Worm (Caenorhabditis elegans) whole organism, mixed stage, embryonic: ENCODE results near the gene ZK402.5.

ENCODE experiments used
- M03D4.4 ChIP-seq: sonication (generic microtip); optimal IDR thresholded peaks from 2 replicates; lab custom pipeline; 2017; ENCODE audit warnings: mild to moderate bottlenecking, missing genetic modification characterization, missing compliant biosample characterization
- blmp-1 ChIP-seq: fragments of 150-350 bp; optimal IDR thresholded peaks from 2 replicates; lab custom pipeline; 2014; ENCODE audit warnings: missing biosample characterization, missing genetic modification characterization
- ceh-39 ChIP-seq: fragments of 150-350 bp; optimal IDR thresholded peaks from 2 replicates; lab custom pipeline; 2014; ENCODE audit warnings: missing biosample characterization, missing genetic modification characterization
- ceh-43 ChIP-seq: fragments of 200-800 bp; sonication (Bioruptor generic); optimal IDR thresholded peaks from 2 replicates; lab custom pipeline; 2018; ENCODE audit warnings: mild to moderate bottlenecking, missing genetic modification characterization, moderate library complexity, missing compliant biosample characterization
- ceh-83 ChIP-seq: fragments of 200-800 bp; sonication (Bioruptor generic); optimal IDR thresholded peaks from 2 replicates; lab custom pipeline; 2018; ENCODE audit warnings: mild to moderate bottlenecking, missing genetic modification characterization, missing compliant biosample characterization
- ces-1 ChIP-seq: fragments of 150-350 bp; optimal IDR thresholded peaks from 2 replicates; lab custom pipeline; 2014; ENCODE audit warnings: missing biosample characterization, missing genetic modification reagents, missing genetic modification characterization
- drap-1 ChIP-seq: fragments of 200-800 bp; sonication (Bioruptor generic); optimal IDR thresholded peaks from 3 replicates; lab custom pipeline; 2018; ENCODE audit warnings: mild to moderate bottlenecking, missing genetic modification characterization, missing compliant biosample characterization
- elt-1 ChIP-seq: sonication (generic microtip); optimal IDR thresholded peaks from 2 replicates; lab custom pipeline; 2017; ENCODE audit warnings: missing genetic modification characterization, mild to moderate bottlenecking, missing compliant biosample characterization, antibody characterized with exemption, moderate library complexity, borderline replicate concordance; ENCODE audit not compliant: insufficient read depth
- flh-1 ChIP-seq: fragments of 200-800 bp; sonication (Bioruptor generic); optimal IDR thresholded peaks from 2 replicates; lab custom pipeline; 2018; ENCODE audit warnings: mild to moderate bottlenecking, missing genetic modification characterization, moderate library complexity, missing compliant biosample characterization
- ham-2 ChIP-seq: fragments of 200-800 bp; sonication (Bioruptor generic); optimal IDR thresholded peaks from 2 replicates; lab custom pipeline; 2018; ENCODE audit warnings: mild to moderate bottlenecking, missing genetic modification characterization, missing compliant biosample characterization
- hlh-1 ChIP-seq: fragments of 150-350 bp; optimal IDR thresholded peaks from 2 replicates; lab custom pipeline; 2014; ENCODE audit warnings: missing biosample characterization, missing genetic modification reagents, missing genetic modification characterization
- lin-13 ChIP-seq: fragments of 150-350 bp; optimal IDR thresholded peaks from 2 replicates; lab custom pipeline; 2014; ENCODE audit warnings: missing biosample characterization, missing genetic modification characterization
- lsy-2 ChIP-seq: fragments of 150-350 bp; optimal IDR thresholded peaks from 2 replicates; lab custom pipeline; 2014; ENCODE audit warnings: missing biosample characterization, missing genetic modification characterization
- mep-1 ChIP-seq: fragments of 150-350 bp; optimal IDR thresholded peaks from 2 replicates; lab custom pipeline; 2017; ENCODE audit warnings: missing biosample characterization, missing genetic modification reagents, missing genetic modification characterization, inconsistent platforms
- mls-2 ChIP-seq: sonication (generic microtip); optimal IDR thresholded peaks from 2 replicates; lab custom pipeline; 2016; ENCODE audit warnings: mild to moderate bottlenecking, missing genetic modification characterization, moderate library complexity, missing compliant biosample characterization
- nhr-2 ChIP-seq: fragments of 150-350 bp; optimal IDR thresholded peaks from 2 replicates; lab custom pipeline; 2014; ENCODE audit warnings: missing biosample characterization, missing genetic modification characterization
- nhr-237 ChIP-seq: fragments of 150-350 bp; optimal IDR thresholded peaks from 2 replicates; lab custom pipeline; 2014; ENCODE audit warnings: missing biosample characterization, missing genetic modification characterization
- nhr-28 ChIP-seq: fragments of 150-350 bp; optimal IDR thresholded peaks from 2 replicates; lab custom pipeline; 2014; ENCODE audit warnings: missing biosample characterization, missing genetic modification characterization
- nhr-76 ChIP-seq: sonication (generic microtip); optimal IDR thresholded peaks from 2 replicates; lab custom pipeline; 2017; ENCODE audit warnings: missing biosample characterization, missing genetic modification characterization
- pha-4 ChIP-seq: fragments of 150-350 bp; optimal IDR thresholded peaks from 2 replicates; lab custom pipeline; 2018; ENCODE audit warnings: missing biosample characterization, missing genetic modification reagents, missing genetic modification characterization
- sem-2 ChIP-seq: fragments of 200-800 bp; sonication (Bioruptor generic); optimal IDR thresholded peaks from 2 replicates; lab custom pipeline; 2018; ENCODE audit warnings: mild to moderate bottlenecking, missing genetic modification characterization, missing compliant biosample characterization
- snpc-4 ChIP-seq: fragments of 150-350 bp; optimal IDR thresholded peaks from 2 replicates; lab custom pipeline; 2014; ENCODE audit warnings: missing biosample characterization, missing genetic modification characterization
- sptf-1 ChIP-seq: sonication (generic microtip); optimal IDR thresholded peaks from 2 replicates; lab custom pipeline; 2017; ENCODE audit warnings: mild to moderate bottlenecking, missing genetic modification characterization, moderate library complexity, missing compliant biosample characterization
- tbx-8 ChIP-seq: fragments of 200-800 bp; sonication (Bioruptor generic); optimal IDR thresholded peaks from 2 replicates; lab custom pipeline; 2018; ENCODE audit warnings: mild to moderate bottlenecking, missing genetic modification characterization, moderate library complexity, missing compliant biosample characterization
- unc-39 ChIP-seq: fragments of 150-350 bp; optimal IDR thresholded peaks from 2 replicates; lab custom pipeline; 2014; ENCODE audit warnings: missing biosample characterization, missing genetic modification characterization
- unc-62 ChIP-seq: fragments of 150-350 bp; optimal IDR thresholded peaks from 2 replicates; lab custom pipeline; 2014; ENCODE audit warnings: missing biosample characterization, missing genetic modification reagents, missing genetic modification characterization
- zip-8 ChIP-seq: fragments of 150-350 bp; optimal IDR thresholded peaks from 2 replicates; lab custom pipeline; 2014; ENCODE audit warnings: missing biosample characterization, missing genetic modification characterization
- ztf-11 ChIP-seq: fragments of 150-350 bp; optimal IDR thresholded peaks from 2 replicates; lab custom pipeline; 2014; ENCODE audit warnings: missing biosample characterization, missing genetic modification characterization

The ZK402.5 gene

ce11 chrX:1372464-1372863 lies 28.7 kb downstream of the ZK402.5 start:
- TF ChIP-seq elt-1 (no peak), unc-39 (no peak), tbx-8 (GFP tag; lab: Kevin White, UChicago) (no peak), lsy-2 (tag; lab: Kevin White, UChicago) (no peak), M03D4.4 (tag; lab: Kevin White, UChicago) (no peak), ceh-83 (no peak), ham-2 (GFP tag; lab: Kevin White, UChicago) (no peak), mep-1 (tag; lab: Kevin White, UChicago) (no peak), pha-4 (tag; lab: Kevin White, UChicago) (no peak), ztf-11 (tag; lab: Kevin White, UChicago) (no peak)

ce11 chrX:1371688-1372087 lies 29.5 kb downstream of the ZK402.5 start, which contains the start of gene fbxa-190:
fbxa-190 (plus strand) TSS chrX:1372012.
- no peak for TF ChIP-seq ceh-43
- no peak for TF ChIP-seq pha-4 (tag; lab: Kevin White, UChicago)
- no peak for TF ChIP-seq mls-2 (tag; lab: Kevin White, UChicago)
- no peak for TF ChIP-seq sptf-1 (tag; lab: Kevin White, UChicago)
- TF ChIP-seq snpc-4: no peak
- TF ChIP-seq tbx-8 (GFP tag; lab: Kevin White, UChicago): no peak
- no peak for TF ChIP-seq blmp-1 (tag; lab: Kevin White, UChicago)
- TF ChIP-seq unc-62 (GFP tag; lab: Kevin White, UChicago): no peak
- no peak for TF ChIP-seq ceh-83
- no peak for TF ChIP-seq ztf-11 (tag; lab: Kevin White, UChicago)
- TF ChIP-seq zip-8 (tag; lab: Kevin White, UChicago): no peak
- TF ChIP-seq sem-2: no peak
- no peak for TF ChIP-seq nhr-2 (tag; lab: Kevin White, UChicago)
- no peak for TF ChIP-seq nhr-28 (tag; lab: Kevin White, UChicago)
- no peak for TF ChIP-seq M03D4.4 (tag; lab: Kevin White, UChicago)
- TF ChIP-seq lin-13 (tag; lab: Kevin White, UChicago): no peak
- no peak for TF ChIP-seq ces-1
- no peak for TF ChIP-seq hlh-1

- TF ChIP-seq lsy-2 (tag; lab: Kevin White, UChicago) (no peak), elt-1 (no peak), ceh-83 (no peak)
- TF ChIP-seq, all 35 proteins: peak for 0
These were observed 30.4 kb downstream of the ZK402.5 start, which contains the start of gene F56C3.7 for ce11 chrX:1370736-1371281. F56C3.7 (minus strand) TSS chrX:1370786.

ce11 chrX:1367416-1367815 lies 33.7 kb downstream of the ZK402.5 start, which contains the start of gene dgn-2:
dgn-2 (minus strand) TSS chrX:1367516.
- no peak for TF ChIP-seq drap-1 (GFP tag; lab: Kevin White, UChicago)

- no peak for TF ChIP-seq nhr-76 (tag; lab: Kevin White, UChicago)
- TF ChIP-seq sptf-1 (tag; lab: Kevin White, UChicago): no peak
- no peak for TF ChIP-seq ces-1
- no peak for TF ChIP-seq drap-1 (GFP tag; lab: Kevin White, UChicago)
- TF ChIP-seq mep-1 (tag; lab: Kevin White, UChicago): no peak
- no peak for TF ChIP-seq sem-2
- TF ChIP-seq nhr-237 (tag; lab: Kevin White, UChicago): no peak
- TF ChIP-seq unc-62 (GFP tag; lab: Kevin White, UChicago): no peak
- no peak for TF ChIP-seq lsy-2 (tag; lab: Kevin White, UChicago)
These were observed 40.5 kb downstream of the ZK402.5 start, which contains the start of gene F56C3.4 for ce11 chrX:1360631-1361030. F56C3.4 (minus strand) TSS chrX:1360731.

ce11 chrX:1358295-1358694 lies 42.9 kb downstream of the ZK402.5 start, which contains the start of gene F56C3.3:
F56C3.3 (minus strand) TSS chrX:1358395.
- no peak for TF ChIP-seq flh-1 (GFP tag; lab: Kevin White, UChicago)
- no peak for TF ChIP-seq ceh-39
- no peak for TF ChIP-seq ces-1
